Fruit fly (Drosophila melanogaster) whole organism, embryonic: ENCODE results near the gene Cnot4.
A peak's percentile ranks its signal among the peaks of the same experiment; 100 is the strongest.

Source experiments
- Adf1 ChIP-seq: fragments of 200-800 bp; sonication (Bioruptor generic); IDR thresholded peaks from 2 replicates; pipeline ENCODE4 v1.3.6; 2022; ENCODE audit warnings: missing biosample characterization, missing genetic modification characterization
- Bgb ChIP-seq: fragments of 200-800 bp; sonication (Bioruptor generic); IDR thresholded peaks from 2 replicates; pipeline ENCODE4 v1.3.6; 2022; ENCODE audit warnings: missing biosample characterization, missing genetic modification characterization; ENCODE audit not compliant: partially characterized antibody
- CG10147 ChIP-seq: fragments of 200-800 bp; sonication (Bioruptor generic); optimal IDR thresholded peaks from 2 replicates; lab custom pipeline; 2019; ENCODE audit warnings: missing biosample characterization, mild to moderate bottlenecking, missing genetic modification characterization, moderate library complexity
- CG10321 ChIP-seq: fragments of 200-800 bp; sonication (Bioruptor generic); IDR thresholded peaks from 2 replicates; pipeline ENCODE4 v1.3.6; 2022; ENCODE audit warnings: missing biosample characterization, missing genetic modification characterization
- CG10366 ChIP-seq: fragments of 200-800 bp; sonication (Bioruptor generic); IDR thresholded peaks from 2 replicates; pipeline ENCODE4 v1.3.6; 2022; ENCODE audit warnings: missing biosample characterization, missing genetic modification characterization
- CG11093 ChIP-seq: fragments of 200-800 bp; sonication (Bioruptor generic); IDR thresholded peaks from 3 replicates; pipeline ENCODE4 v1.3.6; 2022; ENCODE audit warnings: missing biosample characterization, missing genetic modification characterization
- CG11560 ChIP-seq: fragments of 200-800 bp; sonication (Bioruptor generic); IDR thresholded peaks from 3 replicates; pipeline ENCODE4 v1.3.6; 2022; ENCODE audit warnings: missing biosample characterization, missing genetic modification characterization
- CG12155 ChIP-seq: fragments of 200-800 bp; sonication (Bioruptor generic); optimal IDR thresholded peaks from 3 replicates; lab custom pipeline; 2016; ENCODE audit warnings: missing biosample characterization, missing genetic modification characterization
- CG14860 ChIP-seq: fragments of 200-800 bp; sonication (Bioruptor generic); IDR thresholded peaks from 3 replicates; pipeline ENCODE4 v1.3.6; 2022; ENCODE audit warnings: missing biosample characterization, missing genetic modification characterization; ENCODE audit not compliant: partially characterized antibody
- CG15269 ChIP-seq: fragments of 200-800 bp; sonication (Bioruptor generic); optimal IDR thresholded peaks from 2 replicates; lab custom pipeline; 2018; ENCODE audit warnings: missing biosample characterization, mild to moderate bottlenecking, missing genetic modification characterization, moderate library complexity
- CG15479 ChIP-seq: fragments of 200-800 bp; sonication (Bioruptor generic); optimal IDR thresholded peaks from 3 replicates; lab custom pipeline; 2019; ENCODE audit warnings: missing biosample characterization, mild to moderate bottlenecking, missing genetic modification characterization, moderate library complexity
- CG17829 ChIP-seq: fragments of 200-800 bp; optimal IDR thresholded peaks from 2 replicates; lab custom pipeline; 2019; ENCODE audit warnings: missing biosample characterization, mild to moderate bottlenecking, missing genetic modification characterization, moderate library complexity
- CG2202 ChIP-seq: fragments of 200-800 bp; sonication (Bioruptor generic); optimal IDR thresholded peaks from 2 replicates; lab custom pipeline; 2018; ENCODE audit warnings: missing biosample characterization, mild to moderate bottlenecking, missing genetic modification characterization
- CG2678 ChIP-seq: fragments of 200-800 bp; sonication (Bioruptor generic); optimal IDR thresholded peaks from 3 replicates; lab custom pipeline; 2019; ENCODE audit warnings: missing biosample characterization, mild to moderate bottlenecking, missing genetic modification characterization, moderate library complexity
- CG32772 ChIP-seq: fragments of 200-800 bp; sonication (Bioruptor generic); IDR thresholded peaks from 2 replicates; pipeline ENCODE4 v1.3.6; 2022; ENCODE audit warnings: missing biosample characterization, missing genetic modification characterization
- CG5180 ChIP-seq: fragments of 200-800 bp; sonication (Bioruptor generic); optimal IDR thresholded peaks from 3 replicates; lab custom pipeline; 2017; ENCODE audit warnings: missing biosample characterization, missing genetic modification characterization, mild to moderate bottlenecking, moderate library complexity, missing genetic modification reagents
- CG7745 ChIP-seq: fragments of 200-800 bp; sonication (Bioruptor generic); optimal IDR thresholded peaks from 2 replicates; lab custom pipeline; 2018; ENCODE audit warnings: missing biosample characterization, mild to moderate bottlenecking, missing genetic modification characterization, moderate library complexity
- CG8089 ChIP-seq: fragments of 200-800 bp; sonication (Bioruptor generic); optimal IDR thresholded peaks from 3 replicates; lab custom pipeline; 2016; ENCODE audit warnings: missing biosample characterization, missing genetic modification characterization
- CG8359 ChIP-seq: fragments of 200-800 bp; sonication (Bioruptor generic); optimal IDR thresholded peaks from 2 replicates; lab custom pipeline; 2017; ENCODE audit warnings: missing biosample characterization, mild to moderate bottlenecking, missing genetic modification characterization, borderline replicate concordance
- CHES-1-like ChIP-seq: fragments of 200-800 bp; sonication (Bioruptor generic); optimal IDR thresholded peaks from 2 replicates; lab custom pipeline; 2016; ENCODE audit warnings: missing biosample characterization, missing genetic modification characterization
- Camta ChIP-seq: fragments of 200-800 bp; sonication (Bioruptor generic); optimal IDR thresholded peaks from 2 replicates; lab custom pipeline; 2016; ENCODE audit warnings: missing biosample characterization, missing genetic modification characterization
- Elba2 ChIP-seq: fragments of 200-800 bp; sonication (Bioruptor generic); optimal IDR thresholded peaks from 3 replicates; lab custom pipeline; 2016; ENCODE audit warnings: missing biosample characterization, missing genetic modification characterization
- Ets97D ChIP-seq: fragments of 200-800 bp; sonication (Bioruptor generic); optimal IDR thresholded peaks from 3 replicates; lab custom pipeline; 2016; ENCODE audit warnings: missing biosample characterization, missing genetic modification characterization
- GATAe ChIP-seq: fragments of 200-800 bp; sonication (Bioruptor generic); conservative IDR thresholded peaks from 2 replicates; pipeline ENCODE4 v1.3.6; 2022; ENCODE audit warnings: missing biosample characterization, missing genetic modification characterization
- Hr39 ChIP-seq: fragments of >200 bp; optimal IDR thresholded peaks from 2 replicates; lab custom pipeline; 2017
- Kr ChIP-seq: fragments of 200-800 bp; sonication (Bioruptor generic); optimal IDR thresholded peaks from 2 replicates; lab custom pipeline; 2017; ENCODE audit warnings: missing biosample characterization, mild to moderate bottlenecking, missing genetic modification characterization
- NC2α ChIP-seq: fragments of 200-800 bp; sonication (Bioruptor generic); optimal IDR thresholded peaks from 2 replicates; lab custom pipeline; 2016; ENCODE audit warnings: missing biosample characterization, missing genetic modification characterization
- Rfx ChIP-seq: fragments of 200-800 bp; sonication (Bioruptor generic); IDR thresholded peaks from 2 replicates; pipeline ENCODE4 v1.3.6; 2022; ENCODE audit warnings: missing biosample characterization, missing genetic modification characterization
- Tbp ChIP-seq: fragments of >200 bp; optimal IDR thresholded peaks from 2 replicates; lab custom pipeline; 2018; ENCODE audit warnings: missing biosample characterization, missing genetic modification characterization
- aop ChIP-seq: fragments of 200-800 bp; sonication (Bioruptor generic); IDR thresholded peaks from 2 replicates; pipeline ENCODE4 v1.3.6; 2022; ENCODE audit warnings: missing biosample characterization, missing genetic modification characterization
- ase ChIP-seq: fragments of 200-800 bp; sonication (Bioruptor generic); IDR thresholded peaks from 3 replicates; pipeline ENCODE4 v1.3.6; 2022; ENCODE audit warnings: missing biosample characterization, missing genetic modification characterization
- ato ChIP-seq: fragments of 200-800 bp; sonication (Bioruptor generic); IDR thresholded peaks from 2 replicates; pipeline ENCODE4 v1.3.6; 2022; ENCODE audit warnings: missing biosample characterization, missing genetic modification characterization; ENCODE audit not compliant: partially characterized antibody
- bbx ChIP-seq: fragments of 200-800 bp; sonication (Bioruptor generic); IDR thresholded peaks from 2 replicates; pipeline ENCODE4 v1.3.6; 2022; ENCODE audit warnings: missing biosample characterization, missing genetic modification characterization; ENCODE audit not compliant: partially characterized antibody
- ci ChIP-seq: fragments of 200-800 bp; sonication (Bioruptor generic); IDR thresholded peaks from 3 replicates; pipeline ENCODE4 v1.3.6; 2022; ENCODE audit warnings: missing biosample characterization, missing genetic modification characterization
- croc ChIP-seq: fragments of 200-800 bp; sonication (Bioruptor generic); conservative IDR thresholded peaks from 3 replicates; pipeline ENCODE4 v1.3.6; 2022; ENCODE audit warnings: missing biosample characterization, missing genetic modification characterization
- da ChIP-seq: fragments of 200-800 bp; sonication (Bioruptor generic); optimal IDR thresholded peaks from 2 replicates; lab custom pipeline; 2016; ENCODE audit warnings: missing biosample characterization, missing genetic modification characterization
- dan ChIP-seq: fragments of 200-800 bp; sonication (Bioruptor generic); IDR thresholded peaks from 2 replicates; pipeline ENCODE4 v1.3.6; 2022; ENCODE audit warnings: missing biosample characterization, missing genetic modification characterization
- disco-r ChIP-seq: fragments of 200-800 bp; sonication (Bioruptor generic); optimal IDR thresholded peaks from 2 replicates; lab custom pipeline; 2016; ENCODE audit warnings: missing biosample characterization, missing genetic modification characterization
- gt ChIP-seq: fragments of 200-800 bp; sonication (Bioruptor generic); IDR thresholded peaks from 2 replicates; pipeline ENCODE4 v1.3.6; 2022; ENCODE audit warnings: missing biosample characterization, missing genetic modification characterization
- her ChIP-seq: fragments of 200-800 bp; sonication (Bioruptor generic); optimal IDR thresholded peaks from 2 replicates; lab custom pipeline; 2016; ENCODE audit warnings: missing biosample characterization, missing genetic modification characterization
- jing ChIP-seq: fragments of 200-800 bp; sonication (Bioruptor generic); optimal IDR thresholded peaks from 2 replicates; lab custom pipeline; 2018; ENCODE audit warnings: missing biosample characterization, mild to moderate bottlenecking, missing genetic modification characterization
- ken ChIP-seq: fragments of 200-800 bp; sonication (Bioruptor generic); IDR thresholded peaks from 3 replicates; pipeline ENCODE4 v1.3.6; 2022; ENCODE audit warnings: missing biosample characterization, missing genetic modification characterization
- mam ChIP-seq: fragments of 200-800 bp; sonication (Bioruptor generic); optimal IDR thresholded peaks from 3 replicates; lab custom pipeline; 2016; ENCODE audit warnings: missing biosample characterization, missing genetic modification characterization
- rib ChIP-seq: fragments of 200-800 bp; sonication (Bioruptor generic); IDR thresholded peaks from 2 replicates; pipeline ENCODE4 v1.3.6; 2022; ENCODE audit warnings: missing biosample characterization, missing genetic modification characterization
- schlank ChIP-seq: fragments of 200-800 bp; sonication (Bioruptor generic); optimal IDR thresholded peaks from 2 replicates; lab custom pipeline; 2018; ENCODE audit warnings: missing biosample characterization, mild to moderate bottlenecking, missing genetic modification characterization
- sd ChIP-seq: fragments of 200-800 bp; sonication (Bioruptor generic); optimal IDR thresholded peaks from 3 replicates; lab custom pipeline; 2018; ENCODE audit warnings: missing biosample characterization, mild to moderate bottlenecking, missing genetic modification characterization, moderate library complexity
- slbo ChIP-seq: fragments of 200-800 bp; sonication (Bioruptor generic); IDR thresholded peaks from 2 replicates; pipeline ENCODE4 v1.3.6; 2022; ENCODE audit warnings: missing biosample characterization, missing genetic modification characterization
- tna ChIP-seq: fragments of 200-800 bp; sonication (Bioruptor generic); IDR thresholded peaks from 2 replicates; pipeline ENCODE4 v1.3.6; 2022; ENCODE audit warnings: missing biosample characterization, missing genetic modification characterization; ENCODE audit not compliant: partially characterized antibody
- usp ChIP-seq: fragments of >200 bp; optimal IDR thresholded peaks from 2 replicates; lab custom pipeline; 2017; ENCODE audit warnings: missing biosample characterization, missing genetic modification characterization
- vvl ChIP-seq: fragments of 200-800 bp; sonication (Bioruptor generic); IDR thresholded peaks from 2 replicates; pipeline ENCODE4 v1.3.6; 2022; ENCODE audit warnings: missing biosample characterization, missing genetic modification characterization

Cnot4 gene

dm6 chr2L:10430802-10431476, 34.4 kb downstream of the Cnot4 start, which contains the start of the genes Bug22 and TfIIB (continued):
- TF ChIP-seq CG7745 (tag; lab: Kevin White, UChicago) (no peak), Kr (no peak), slbo (GFP tag; lab: Robert Waterston, UW) (peak; percentile 86), CG11093 (peak; percentile 29; the same call in 1 of the 3 replicates), rib (GFP tag; lab: Robert Waterston, UW) (peak; percentile 79), sd (no peak), CG15269 (tag; lab: Kevin White, UChicago) (no peak), ato (GFP tag; lab: Robert Waterston, UW) (no peak), CG17829 (peak; percentile 80), Adf1 (GFP tag; lab: Robert Waterston, UW) (peak; percentile 30; the same call in 1 of the 2 replicates), CG5180 (GFP tag; lab: Kevin White, UChicago) (no peak), bbx (GFP tag; lab: Robert Waterston, UW) (0 out of 2 replicates have a peak, but pooled peaks have one; percentile 15), gt (GFP tag; lab: Robert Waterston, UW) (no peak), CG10321 (GFP tag; lab: Robert Waterston, UW) (no peak), GATAe (GFP tag; lab: Robert Waterston, UW) (no peak), CG2202 (tag; lab: Kevin White, UChicago) (peak; percentile 21), dan (GFP tag; lab: Robert Waterston, UW) (no peak), CG11560 (tag; lab: Robert Waterston, UW) (no peak), CG10366 (GFP tag; lab: Robert Waterston, UW) (peak; percentile 74), usp (GFP tag; lab: Kevin White, UChicago) (no peak), ase (GFP tag; lab: Robert Waterston, UW) (no peak; the same call in 2 of the 3 replicates), CG12155 (peak; percentile 72), CG8089 (GFP tag; lab: Kevin White, UChicago) (peak; percentile 27), Hr39 (lab: Kevin White, UChicago) (no peak), tna (GFP tag; lab: Robert Waterston, UW) (no peak), disco-r (GFP tag; lab: Kevin White, UChicago) (no peak), vvl (peak; percentile 84), schlank (tag; lab: Kevin White, UChicago) (peak; percentile 33), ken (GFP tag; lab: Robert Waterston, UW) (peak; percentile 70; the same call in 2 of the 3 replicates), CHES-1-like (peak; percentile 81), her (peak; percentile 25), Rfx (GFP tag; lab: Robert Waterston, UW) (peak; percentile 91), CG10147 (GFP tag; lab: Kevin White, UChicago) (peak; percentile 58), ci (GFP tag; lab: Robert Waterston, UW) (peak; percentile 88), croc (GFP tag; lab: Robert Waterston, UW) (no peak), da (no peak), Camta (GFP tag; lab: Kevin White, UChicago) (peak; percentile 53), CG2678 (tag; lab: Kevin White, UChicago) (no peak), CG14860 (GFP tag; lab: Robert Waterston, UW) (0 out of 3 replicates have a peak, but pooled peaks have one; percentile 49), Tbp (GFP tag; lab: Kevin White, UChicago) (no peak), CG15479 (no peak), Bgb (GFP tag; lab: Robert Waterston, UW) (peak; percentile 19; the same call in 1 of the 2 replicates), CG32772 (GFP tag; lab: Robert Waterston, UW) (peak; percentile 45; the same call in 1 of the 2 replicates), Elba2 (peak; percentile 87), Ets97D (GFP tag; lab: Kevin White, UChicago) (peak; percentile 70), mam (GFP tag; lab: Kevin White, UChicago) (peak; percentile 77), NC2α (GFP tag; lab: Kevin White, UChicago) (no peak), jing (GFP tag; lab: Kevin White, UChicago) (no peak), aop (no peak), CG8359 (GFP tag; lab: Kevin White, UChicago) (no peak)
